Fruit fly (Drosophila melanogaster) whole organism, prepupa: Measurements from ENCODE around the gene BckdhA.

Experiments used
- CG10631 ChIP-seq: fragments of 200-800 bp; sonication (Bioruptor generic); optimal IDR thresholded peaks from 2 replicates; lab custom pipeline; 2016; ENCODE audit warnings: missing biosample characterization, missing genetic modification characterization
- CG10669 ChIP-seq: fragments of 200-800 bp; sonication (Bioruptor generic); optimal IDR thresholded peaks from 3 replicates; lab custom pipeline; 2018; ENCODE audit warnings: missing biosample characterization, mild to moderate bottlenecking, missing genetic modification characterization, moderate library complexity
- CG11294 ChIP-seq: fragments of 200-800 bp; sonication (Bioruptor generic); IDR thresholded peaks from 2 replicates; pipeline ENCODE4 v1.3.6; 2022; ENCODE audit warnings: missing biosample characterization, missing genetic modification characterization
- CG11762 ChIP-seq: fragments of 200-800 bp; sonication (Bioruptor generic); optimal IDR thresholded peaks from 3 replicates; lab custom pipeline; 2016; ENCODE audit warnings: missing biosample characterization, missing genetic modification characterization; ENCODE audit not compliant: insufficient read depth
- CG11902 ChIP-seq: fragments of 200-800 bp; sonication (Bioruptor generic); optimal IDR thresholded peaks from 3 replicates; lab custom pipeline; 2016; ENCODE audit warnings: missing biosample characterization, missing genetic modification characterization
- CG16779 ChIP-seq: fragments of 200-800 bp; sonication (Bioruptor generic); optimal IDR thresholded peaks from 3 replicates; lab custom pipeline; 2017; ENCODE audit warnings: missing biosample characterization, mild to moderate bottlenecking, missing genetic modification characterization
- CG3032 ChIP-seq: fragments of 200-800 bp; optimal IDR thresholded peaks from 2 replicates; lab custom pipeline; 2019; ENCODE audit warnings: missing biosample characterization, mild to moderate bottlenecking, missing genetic modification characterization, moderate library complexity
- CG31627 ChIP-seq: fragments of 200-800 bp; sonication (Bioruptor generic); optimal IDR thresholded peaks from 3 replicates; lab custom pipeline; 2016; ENCODE audit warnings: missing biosample characterization, missing genetic modification characterization
- CG34406 ChIP-seq: fragments of 200-800 bp; sonication (Bioruptor generic); optimal IDR thresholded peaks from 3 replicates; lab custom pipeline; 2016; ENCODE audit warnings: missing biosample characterization, missing genetic modification characterization
- CG4318 ChIP-seq: fragments of 200-800 bp; sonication (Bioruptor generic); optimal IDR thresholded peaks from 3 replicates; lab custom pipeline; 2017; ENCODE audit warnings: missing biosample characterization, mild to moderate bottlenecking, missing genetic modification characterization
- CG6276 ChIP-seq: fragments of 200-800 bp; sonication (Bioruptor generic); optimal IDR thresholded peaks from 2 replicates; lab custom pipeline; 2017; ENCODE audit warnings: missing biosample characterization, mild to moderate bottlenecking, missing genetic modification characterization
- CG6792 ChIP-seq: fragments of 200-800 bp; sonication (Bioruptor generic); optimal IDR thresholded peaks from 3 replicates; lab custom pipeline; 2016; ENCODE audit warnings: missing biosample characterization, missing genetic modification characterization
- CG6808 ChIP-seq: fragments of 200-800 bp; sonication (Bioruptor generic); optimal IDR thresholded peaks from 3 replicates; lab custom pipeline; 2017; ENCODE audit warnings: missing biosample characterization, missing genetic modification characterization, mild to moderate bottlenecking, moderate library complexity, missing genetic modification reagents
- CG8632 ChIP-seq: fragments of 200-800 bp; sonication (Bioruptor generic); optimal IDR thresholded peaks from 3 replicates; lab custom pipeline; 2016; ENCODE audit warnings: missing biosample characterization, missing genetic modification characterization
- Eip75B ChIP-seq: fragments of 200-800 bp; sonication (Bioruptor generic); optimal IDR thresholded peaks from 3 replicates; lab custom pipeline; 2016; ENCODE audit warnings: missing biosample characterization, missing genetic modification characterization
- Eip78C ChIP-seq: fragments of 200-800 bp; sonication (Bioruptor generic); peaks from one replicate; lab custom pipeline; 2016; ENCODE audit warnings: missing biosample characterization, missing genetic modification characterization
- Eip93F ChIP-seq: fragments of 200-800 bp; sonication (Bioruptor generic); optimal IDR thresholded peaks from 2 replicates; lab custom pipeline; 2016; ENCODE audit warnings: missing biosample characterization, mild to moderate bottlenecking, missing genetic modification characterization
- Hr38 ChIP-seq: sonication (Bioruptor generic); optimal IDR thresholded peaks from 2 replicates; lab custom pipeline; 2016; ENCODE audit warnings: missing biosample characterization, missing genetic modification characterization
- Hr4 ChIP-seq: fragments of 200-800 bp; sonication (Bioruptor generic); optimal IDR thresholded peaks from 3 replicates; lab custom pipeline; 2016; ENCODE audit warnings: missing biosample characterization, missing genetic modification characterization
- Lpt ChIP-seq: fragments of 200-800 bp; sonication (Bioruptor generic); optimal IDR thresholded peaks from 3 replicates; lab custom pipeline; 2016; ENCODE audit warnings: missing biosample characterization, missing genetic modification characterization
- Smox ChIP-seq: fragments of 200-800 bp; sonication (Bioruptor generic); optimal IDR thresholded peaks from 3 replicates; lab custom pipeline; 2016; ENCODE audit warnings: missing biosample characterization, missing genetic modification characterization
- Sox102F ChIP-seq: fragments of 200-800 bp; sonication (Bioruptor generic); optimal IDR thresholded peaks from 2 replicates; lab custom pipeline; 2016; ENCODE audit warnings: missing biosample characterization, mild to moderate bottlenecking, missing genetic modification characterization
- Sox14 ChIP-seq: fragments of 200-800 bp; sonication (Bioruptor generic); optimal IDR thresholded peaks from 3 replicates; lab custom pipeline; 2016; ENCODE audit warnings: missing biosample characterization, missing genetic modification characterization
- Sox15 ChIP-seq: fragments of 200-800 bp; sonication (Bioruptor generic); optimal IDR thresholded peaks from 3 replicates; lab custom pipeline; 2016; ENCODE audit warnings: missing biosample characterization, missing genetic modification characterization
- acj6 ChIP-seq: fragments of 200-800 bp; sonication (Bioruptor generic); optimal IDR thresholded peaks from 3 replicates; lab custom pipeline; 2016; ENCODE audit warnings: missing biosample characterization, missing genetic modification characterization
- dac ChIP-seq: fragments of 200-800 bp; sonication (Bioruptor generic); optimal IDR thresholded peaks from 2 replicates; lab custom pipeline; 2017; ENCODE audit warnings: missing biosample characterization, mild to moderate bottlenecking, missing genetic modification characterization
- dsx ChIP-seq: fragments of 200-800 bp; optimal IDR thresholded peaks from 3 replicates; lab custom pipeline; 2019; ENCODE audit warnings: missing biosample characterization, mild to moderate bottlenecking, missing genetic modification characterization, moderate library complexity; ENCODE audit not compliant: poor library complexity, severe bottlenecking
- eg ChIP-seq: fragments of 200-800 bp; sonication (Bioruptor generic); IDR thresholded peaks from 3 replicates; pipeline ENCODE4 v1.3.6; 2022; ENCODE audit warnings: missing biosample characterization, missing genetic modification characterization
- esn ChIP-seq: fragments of 200-800 bp; sonication (Bioruptor generic); optimal IDR thresholded peaks from 2 replicates; lab custom pipeline; 2016; ENCODE audit warnings: missing biosample characterization, mild to moderate bottlenecking, missing genetic modification characterization, moderate library complexity
- fd59A ChIP-seq: fragments of 200-800 bp; sonication (Bioruptor generic); optimal IDR thresholded peaks from 2 replicates; lab custom pipeline; 2017; ENCODE audit warnings: missing biosample characterization, mild to moderate bottlenecking, missing genetic modification characterization, missing genetic modification reagents
- fkh ChIP-seq: fragments of 200-800 bp; sonication (Bioruptor generic); optimal IDR thresholded peaks from 3 replicates; lab custom pipeline; 2017; ENCODE audit warnings: missing biosample characterization, mild to moderate bottlenecking, missing genetic modification characterization, moderate library complexity
- lz ChIP-seq: fragments of 200-800 bp; sonication (Bioruptor generic); optimal IDR thresholded peaks from 3 replicates; lab custom pipeline; 2016; ENCODE audit warnings: missing biosample characterization, missing genetic modification characterization
- salr ChIP-seq, 2 experiments: fragments of 200-800 bp; sonication (Bioruptor generic); optimal IDR thresholded peaks; 3 replicates each; lab custom pipeline; 2016 to 2018; ENCODE audit warnings: missing biosample characterization in 2 of 2, missing genetic modification characterization in 2 of 2, mild to moderate bottlenecking in 1 of 2
- spab ChIP-seq: fragments of 200-800 bp; sonication (Bioruptor generic); optimal IDR thresholded peaks from 2 replicates; lab custom pipeline; 2017; ENCODE audit warnings: missing biosample characterization, mild to moderate bottlenecking, missing genetic modification characterization, missing genetic modification reagents
- svp ChIP-seq: fragments of 200-800 bp; sonication (Bioruptor generic); peaks from one replicate; lab custom pipeline; 2016; ENCODE audit warnings: missing biosample characterization, missing genetic modification characterization

The BckdhA gene

DNA sequence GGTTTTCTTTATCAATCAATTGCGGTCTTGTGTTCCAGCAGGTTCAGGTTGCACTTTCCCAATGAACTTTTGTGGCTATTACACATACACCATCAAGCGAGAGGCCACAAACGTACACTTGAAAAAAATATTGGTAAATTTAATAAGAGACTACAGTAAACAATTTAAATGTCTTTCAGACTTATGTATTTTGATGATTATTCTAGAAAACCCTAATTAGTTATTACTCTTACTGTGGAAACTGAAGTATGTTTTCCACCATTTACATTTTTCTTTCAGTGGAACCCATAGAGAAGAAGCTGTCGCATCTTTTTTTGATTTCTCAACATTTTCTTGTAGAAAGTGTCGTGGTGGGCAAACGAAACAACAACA lies 21.5 kb upstream of the BckdhA start (continued):
- TF ChIP-seq CG8632 (GFP tag; lab: Kevin White, UChicago) (peak; percentile 91), Lpt (peak; percentile 88), Hr4 (GFP tag; lab: Kevin White, UChicago) (peak; percentile 95), Sox14 (peak; percentile 93), lz (peak; percentile 87), Sox102F (peak; percentile 90), CG34406 (GFP tag; lab: Kevin White, UChicago) (peak; percentile 88), CG10669 (GFP tag; lab: Kevin White, UChicago) (peak; percentile 84)

DNA sequence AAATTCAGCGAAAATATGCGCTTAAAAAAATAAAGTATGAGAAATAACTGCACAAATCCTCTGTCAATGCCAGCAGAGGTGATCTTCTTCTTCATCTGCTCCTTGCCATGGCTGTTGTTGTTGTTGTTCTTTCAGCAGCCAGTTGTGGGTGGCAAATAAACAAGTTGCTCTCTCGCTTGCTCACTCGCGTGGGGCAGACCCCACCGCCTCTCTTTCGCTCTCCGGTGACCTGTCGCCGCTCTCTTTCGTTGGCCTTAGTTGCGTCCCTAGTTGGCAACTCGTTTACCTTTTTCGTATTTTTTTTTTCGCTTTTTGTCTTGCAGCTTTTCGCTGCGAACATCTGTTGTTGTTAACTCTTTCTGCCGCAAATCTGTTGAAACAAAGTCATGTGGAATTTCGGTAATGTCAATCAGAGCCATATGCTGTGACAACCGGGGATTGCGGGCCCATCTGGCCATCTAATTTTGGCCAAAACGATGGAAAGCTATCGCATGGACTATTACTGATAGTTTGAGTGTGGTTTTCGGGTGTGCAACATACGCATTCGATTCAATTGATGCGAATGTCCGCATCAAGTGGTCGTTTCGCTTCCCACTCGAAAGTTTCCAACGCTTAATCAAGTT lies 20.9 kb upstream of the BckdhA start:
- TF ChIP-seq CG10669 (GFP tag; lab: Kevin White, UChicago): no peak
- TF ChIP-seq dsx (GFP tag; lab: Kevin White, UChicago): peak; percentile 63

DNA sequence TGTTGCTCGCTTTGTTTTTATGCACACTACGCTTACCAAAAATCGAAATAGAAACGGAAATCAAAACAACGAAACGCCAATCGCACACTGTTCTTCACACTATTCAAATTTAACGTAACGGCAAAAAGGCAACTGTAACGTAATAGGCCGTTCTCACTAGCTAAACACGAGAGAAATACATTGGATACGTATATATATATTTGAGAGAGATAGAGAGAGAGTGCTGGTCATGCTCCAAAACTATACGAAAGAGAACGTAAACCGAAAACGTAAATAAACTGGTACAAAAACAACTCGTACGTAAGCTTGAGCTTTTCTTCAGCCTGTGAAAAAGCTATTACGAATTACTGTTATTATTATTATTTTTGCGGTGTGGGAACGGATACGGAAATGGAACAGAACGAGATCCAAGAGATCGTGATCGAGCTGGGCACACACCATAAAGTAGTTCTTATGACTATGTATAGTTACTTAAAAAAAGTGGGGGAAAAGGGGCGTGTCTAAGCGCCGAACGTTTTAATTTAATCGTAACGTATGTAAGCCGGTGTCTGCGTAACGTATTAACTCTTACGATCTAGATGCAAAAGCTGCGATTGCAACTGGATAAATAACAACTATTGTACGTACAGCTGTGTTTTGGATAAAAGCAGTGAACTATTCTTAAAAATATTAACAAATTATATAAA lies 11.9 kb upstream of the BckdhA start:
- TF ChIP-seq acj6 (GFP tag; lab: Kevin White, UChicago): no peak
- no peak for TF ChIP-seq svp (GFP tag; lab: Kevin White, UChicago)
- TF ChIP-seq CG34406 (GFP tag; lab: Kevin White, UChicago): no peak
- no peak for TF ChIP-seq lz
- TF ChIP-seq CG10631 (GFP tag; lab: Kevin White, UChicago): no peak
- TF ChIP-seq CG6792 (GFP tag; lab: Kevin White, UChicago): no peak
- no peak for TF ChIP-seq Sox15 (GFP tag; lab: Kevin White, UChicago)
- TF ChIP-seq CG6808: no peak
- TF ChIP-seq Hr4 (GFP tag; lab: Kevin White, UChicago): no peak

DNA sequence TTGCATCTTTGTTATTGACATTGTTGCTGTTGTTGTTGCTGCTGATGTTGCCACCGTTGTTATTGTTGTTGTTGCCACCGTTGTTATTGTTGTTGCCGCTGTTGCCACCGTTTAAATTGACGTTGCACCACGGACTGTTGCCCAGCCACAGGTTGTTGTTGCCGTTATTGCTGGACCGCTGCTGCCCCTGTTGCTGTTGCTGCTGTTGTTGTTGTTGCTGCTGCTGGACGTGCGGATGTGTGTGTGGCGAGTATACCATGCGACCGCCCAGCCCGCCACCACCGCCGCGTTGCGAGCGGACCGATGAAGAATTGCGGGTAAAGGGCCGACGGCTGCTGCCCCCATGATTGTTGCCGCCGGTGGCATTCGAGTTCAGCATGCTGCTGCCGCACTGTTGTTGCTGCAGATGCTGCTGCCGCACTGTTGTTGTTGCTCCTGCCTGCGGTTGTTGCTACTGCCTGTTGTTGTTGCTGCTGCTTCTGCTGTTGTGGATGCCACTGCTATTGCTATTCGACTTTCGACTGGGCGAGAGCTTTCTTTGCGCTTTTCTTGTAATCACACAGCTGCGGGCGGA lies 8.7 kb upstream of the BckdhA start:
- TF ChIP-seq spab (GFP tag; lab: Kevin White, UChicago): no peak
- no peak for TF ChIP-seq esn (GFP tag; lab: Kevin White, UChicago)
- no peak for TF ChIP-seq acj6 (GFP tag; lab: Kevin White, UChicago)
- no peak for TF ChIP-seq Hr38 (GFP tag; lab: Kevin White, UChicago)
- TF ChIP-seq lz: no peak
- no peak for TF ChIP-seq dac (GFP tag; lab: Kevin White, UChicago)
- no peak for TF ChIP-seq fd59A (GFP tag; lab: Kevin White, UChicago)
- TF ChIP-seq svp (GFP tag; lab: Kevin White, UChicago): no peak

DNA sequence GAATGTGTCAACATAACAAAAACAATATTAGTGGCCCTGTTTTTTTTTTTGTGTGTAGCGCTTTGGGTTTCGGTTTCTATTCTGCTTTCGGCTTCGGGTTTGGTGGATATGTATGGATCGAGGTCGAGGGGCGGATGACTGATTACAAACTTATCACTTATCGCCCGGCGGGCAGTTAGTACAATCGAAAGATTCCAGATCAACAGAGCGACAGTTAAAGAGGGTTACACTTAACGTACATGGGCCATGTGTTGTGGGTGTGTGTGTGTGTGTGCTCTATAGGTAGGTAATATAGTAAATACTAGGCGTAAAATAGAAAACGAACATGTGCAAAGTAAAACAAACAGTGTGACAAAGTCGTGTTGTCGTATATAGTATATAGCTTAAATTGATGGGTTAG lies 6.8 kb upstream of the BckdhA start:
- TF ChIP-seq CG11294 (GFP tag; lab: Robert Waterston, UW) (no peak), fkh (peak; percentile 22)
- TF ChIP-seq, all 60 proteins: peak for 1

DNA sequence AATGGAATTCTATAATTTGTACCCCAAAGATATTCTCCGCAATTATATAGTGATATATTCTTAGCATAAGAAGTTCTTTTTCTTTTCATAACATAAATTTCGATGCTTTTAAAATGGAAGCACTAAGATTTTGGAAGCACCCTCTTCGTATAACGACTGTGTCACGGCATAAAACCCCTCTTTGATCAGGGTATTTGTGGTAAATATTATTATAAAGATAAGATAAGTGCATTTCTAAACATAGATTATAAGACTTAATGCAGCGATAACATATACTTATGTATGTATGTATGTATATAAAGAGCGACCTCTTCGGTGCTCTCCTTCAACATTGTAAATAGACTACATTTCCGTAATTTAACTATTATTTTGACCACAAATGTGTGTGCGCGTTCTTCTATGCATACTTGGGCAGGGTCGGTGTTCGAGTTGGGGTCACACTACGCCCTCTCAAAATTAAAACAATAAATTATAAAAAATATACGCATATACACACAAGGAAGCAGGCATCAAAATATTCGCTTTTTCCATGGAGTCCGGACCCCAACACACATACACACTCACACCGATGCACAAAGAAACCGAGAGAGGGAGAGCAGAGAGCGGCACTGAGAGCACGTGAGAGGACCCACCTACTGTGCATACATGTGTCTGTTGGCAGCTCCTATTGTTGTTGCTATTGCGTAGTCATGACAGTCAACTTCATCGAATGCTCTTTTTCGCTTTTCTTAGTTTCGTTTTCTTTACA lies 5.1 kb upstream of the BckdhA start:
- TF ChIP-seq CG3032 (no peak), CG31627 (GFP tag; lab: Kevin White, UChicago) (no peak), Hr38 (GFP tag; lab: Kevin White, UChicago) (no peak), Smox (no peak), CG4318 (GFP tag; lab: Kevin White, UChicago) (no peak), acj6 (GFP tag; lab: Kevin White, UChicago) (no peak), CG6276 (GFP tag; lab: Kevin White, UChicago) (peak; percentile 27), spab (GFP tag; lab: Kevin White, UChicago) (no peak), Sox15 (GFP tag; lab: Kevin White, UChicago) (no peak), CG6808 (no peak), eg (GFP tag; lab: Robert Waterston, UW) (no peak), salr (GFP tag; optimal IDR thresholded peaks at IDR 0.05; lab: Kevin White, UChicago) (no peak), CG11762 (GFP tag; lab: Kevin White, UChicago) (no peak), CG11294 (GFP tag; lab: Robert Waterston, UW) (no peak), Lpt (peak; percentile 3), Eip75B (GFP tag; lab: Kevin White, UChicago) (no peak), Sox102F (peak; percentile 46), fkh (peak; percentile 29), CG11902 (no peak), CG16779 (tag; lab: Kevin White, UChicago) (peak; percentile 42), lz (no peak), Eip78C (peak; percentile 82), dac (GFP tag; lab: Kevin White, UChicago) (no peak), CG10669 (GFP tag; lab: Kevin White, UChicago) (no peak), Eip93F (GFP tag; lab: Kevin White, UChicago) (peak; percentile 6)
